Fruit fly (Drosophila melanogaster) Kc167 (cell line): Measurements from ENCODE around the gene fiz.

ENCODE experiments used
- Myc ChIP-seq: fragments of >200 bp; optimal IDR thresholded peaks from 2 replicates; lab custom pipeline; 2017; ENCODE audit warnings: missing external identifiers
- Sin3A ChIP-seq: fragments of >200 bp; optimal IDR thresholded peaks from 2 replicates; lab custom pipeline; 2018; ENCODE audit warnings: missing external identifiers
- h ChIP-seq: fragments of >200 bp; optimal IDR thresholded peaks from 3 replicates; lab custom pipeline; 2018; ENCODE audit warnings: missing external identifiers
- insv ChIP-seq: fragments of >200 bp; optimal IDR thresholded peaks from 3 replicates; lab custom pipeline; 2018; ENCODE audit warnings: missing external identifiers
- psq ChIP-seq: fragments of >200 bp; optimal IDR thresholded peaks from 2 replicates; lab custom pipeline; 2017; ENCODE audit warnings: missing external identifiers
- ttk ChIP-seq: sonication (Bioruptor generic); optimal IDR thresholded peaks from 2 replicates; lab custom pipeline; 2017; ENCODE audit warnings: missing external identifiers

Gene fiz

dm6 chrX:14905499-14906044 lies 3.9 kb downstream of the fiz start, which contains the start of gene CG9512:
TSS of gene CG9512 (minus strand) at chrX:14905549.
- no peak for TF ChIP-seq Myc (lab: Kevin White, UChicago)
- TF ChIP-seq ttk (lab: Kevin White, UChicago), result no peak
- TF ChIP-seq h (lab: Kevin White, UChicago), result no peak
- no peak for TF ChIP-seq psq
- TF ChIP-seq insv, result no peak
- no peak for TF ChIP-seq Sin3A (lab: Kevin White, UChicago)

DNA sequence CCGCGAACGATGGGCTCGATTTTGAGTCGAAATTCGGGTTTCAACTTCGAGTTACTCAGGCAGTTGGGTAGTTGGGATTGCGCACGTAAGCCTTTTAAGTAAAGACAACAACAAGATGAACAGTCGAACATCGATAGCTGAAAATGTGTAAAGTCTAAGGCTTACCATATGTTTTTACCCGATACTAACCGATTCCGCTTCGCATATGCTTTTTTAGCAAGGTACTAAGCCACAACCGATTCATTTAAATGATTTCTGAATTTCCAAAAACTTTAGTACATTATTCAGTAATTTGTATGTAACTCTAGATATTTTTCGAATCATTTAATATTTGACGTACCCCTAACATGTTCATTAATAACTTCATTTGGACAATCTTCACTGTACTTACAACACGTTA lies 11.9 kb downstream of the fiz start:
- TF ChIP-seq h (lab: Kevin White, UChicago), result no peak
- no peak for TF ChIP-seq ttk (lab: Kevin White, UChicago)
- TF ChIP-seq insv, result no peak
- no peak for TF ChIP-seq Myc (lab: Kevin White, UChicago)
- no peak for TF ChIP-seq psq
- no peak for TF ChIP-seq Sin3A (lab: Kevin White, UChicago)

- TF ChIP-seq Sin3A (lab: Kevin White, UChicago), result no peak
- TF ChIP-seq insv, result no peak
- TF ChIP-seq Myc (lab: Kevin White, UChicago), result no peak
- TF ChIP-seq psq, result no peak
- TF ChIP-seq h (lab: Kevin White, UChicago), result no peak
- TF ChIP-seq ttk (lab: Kevin White, UChicago), result no peak
These were observed 12.7 kb downstream of the fiz start, which contains the start of gene CG9514 for dm6 chrX:14896791-14897190. TSS of gene CG9514 (minus strand) at chrX:14896891.

DNA sequence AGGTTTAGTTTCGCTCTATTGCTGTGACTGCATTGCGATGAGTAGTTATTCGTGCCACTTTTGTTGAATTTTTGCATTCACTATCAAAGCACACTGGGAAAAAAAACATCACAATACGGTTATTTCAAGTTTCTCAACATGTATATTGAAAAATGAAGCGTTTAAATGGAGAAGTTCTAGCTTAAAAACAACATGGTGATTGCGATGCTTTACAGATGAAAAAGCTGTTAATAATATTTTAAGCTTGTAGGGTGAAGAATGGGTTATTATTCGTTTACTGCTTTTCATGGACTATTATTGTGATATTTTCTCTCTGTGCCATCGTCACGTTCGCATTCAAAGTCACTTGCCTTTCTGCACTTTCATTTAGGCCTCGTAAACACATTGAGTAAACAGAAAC lies 13.2 kb downstream of the fiz start:
- TF ChIP-seq h (lab: Kevin White, UChicago) (no peak), psq (no peak), Sin3A (lab: Kevin White, UChicago) (no peak)

DNA sequence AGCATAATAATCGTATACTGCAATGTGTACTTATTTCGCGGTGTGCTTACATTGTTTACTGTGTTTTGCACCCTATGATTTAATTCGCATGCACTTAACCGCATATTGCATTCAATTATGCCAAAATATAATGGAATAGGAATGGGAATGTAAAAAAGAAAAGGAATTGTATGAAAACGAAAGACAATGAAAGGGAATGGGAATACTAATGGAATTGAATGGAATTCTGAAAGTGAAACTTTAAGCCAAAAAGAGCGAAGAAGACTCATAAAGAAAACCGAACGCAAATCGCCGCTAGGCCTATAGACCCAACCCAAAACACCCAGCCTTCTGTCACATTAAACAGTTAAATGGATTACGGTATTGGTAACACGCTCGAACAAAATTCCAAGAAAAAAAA lies 15.6 kb downstream of the fiz start:
- no peak for TF ChIP-seq ttk (lab: Kevin White, UChicago)

- TF ChIP-seq insv (no peak), psq (no peak)
These were observed 17.2 kb downstream of the fiz start for dm6 chrX:14892303-14892702.

DNA sequence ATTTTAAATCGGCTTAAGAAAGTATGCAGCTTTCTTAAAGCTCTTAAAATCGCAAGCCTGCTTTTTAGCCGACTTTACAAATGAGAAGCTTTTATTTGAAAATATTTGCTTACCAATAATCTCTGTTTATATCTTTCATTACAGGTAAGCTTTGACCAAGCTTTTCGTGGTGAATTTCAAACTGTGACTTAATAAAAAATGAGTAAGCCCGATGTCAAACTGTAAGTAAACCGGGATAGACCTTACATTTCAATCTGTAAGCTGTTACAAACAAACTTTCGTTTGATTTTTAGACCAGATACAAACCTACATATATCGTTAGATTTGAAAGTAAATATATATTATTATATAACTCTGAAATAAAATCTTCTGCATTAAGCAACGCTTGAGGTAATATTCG lies 24.0 kb downstream of the fiz start:
- TF ChIP-seq psq (no peak), Myc (lab: Kevin White, UChicago) (no peak), Sin3A (lab: Kevin White, UChicago) (no peak), ttk (lab: Kevin White, UChicago) (no peak), h (lab: Kevin White, UChicago) (no peak), insv (no peak)

DNA sequence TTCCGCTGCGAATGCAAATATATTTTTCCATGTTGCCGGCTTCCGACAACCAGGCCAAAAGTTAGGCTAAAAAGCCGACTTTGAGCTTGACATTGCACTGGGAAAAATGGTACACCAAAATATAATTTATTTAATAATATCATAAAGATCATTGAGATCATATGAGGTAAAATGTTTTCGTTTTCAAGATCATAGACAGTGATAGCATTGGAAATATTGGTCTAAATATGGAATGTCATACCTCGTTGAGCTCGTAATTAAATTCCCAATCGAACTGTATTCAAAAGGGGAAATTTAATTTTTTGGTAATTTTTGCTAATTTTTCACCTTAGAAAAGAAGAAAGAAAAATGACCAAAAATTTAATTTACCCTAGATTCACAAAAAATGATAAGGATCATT lies 25.5 kb downstream of the fiz start:
- no peak for TF ChIP-seq ttk (lab: Kevin White, UChicago)
- TF ChIP-seq Myc (lab: Kevin White, UChicago), result no peak
- TF ChIP-seq Sin3A (lab: Kevin White, UChicago), result no peak
- no peak for TF ChIP-seq h (lab: Kevin White, UChicago)
- TF ChIP-seq insv, result no peak
- no peak for TF ChIP-seq psq

- TF ChIP-seq ttk (lab: Kevin White, UChicago) (no peak), psq (no peak), Sin3A (lab: Kevin White, UChicago) (no peak), Myc (lab: Kevin White, UChicago) (no peak), insv (no peak), h (lab: Kevin White, UChicago) (no peak)
These were observed 26.9 kb downstream of the fiz start, which contains the start of the genes CG45064 and CG45065 for dm6 chrX:14882536-14883118. TSS of gene CG45064 (minus strand) at chrX:14882586. TSS of gene CG45065 (minus strand) at chrX:14882586.

DNA sequence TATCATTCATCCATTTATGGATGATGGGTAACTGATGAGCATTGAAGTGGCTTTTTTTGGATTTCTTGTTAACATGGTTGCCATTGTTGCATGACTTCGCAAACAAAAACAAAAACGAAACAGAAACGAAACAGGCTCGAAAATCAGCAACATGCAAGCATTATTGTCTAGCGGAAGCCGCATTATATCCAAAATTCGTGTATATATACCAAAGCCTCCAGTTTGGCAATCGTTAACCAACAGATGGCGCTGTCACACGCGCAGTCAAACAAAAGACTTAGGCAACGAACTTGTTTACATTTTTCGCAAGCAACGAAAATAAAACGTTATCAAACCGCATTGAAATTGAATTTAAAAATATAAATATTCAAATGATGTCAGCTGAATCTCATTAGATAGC lies 30.6 kb downstream of the fiz start:
- TF ChIP-seq Myc (lab: Kevin White, UChicago) (no peak), ttk (lab: Kevin White, UChicago) (no peak), insv (no peak), h (lab: Kevin White, UChicago) (no peak), Sin3A (lab: Kevin White, UChicago) (no peak), psq (no peak)

dm6 chrX:14871028-14871427 lies 38.5 kb downstream of the fiz start, which contains the start of gene CG9518:
TSS of gene CG9518 (minus strand) at chrX:14871181.
- no peak for TF ChIP-seq psq
- TF ChIP-seq Sin3A (lab: Kevin White, UChicago), result no peak
- TF ChIP-seq ttk (lab: Kevin White, UChicago), result no peak
- TF ChIP-seq h (lab: Kevin White, UChicago), result no peak
- TF ChIP-seq insv, result no peak
- no peak for TF ChIP-seq Myc (lab: Kevin White, UChicago)

DNA sequence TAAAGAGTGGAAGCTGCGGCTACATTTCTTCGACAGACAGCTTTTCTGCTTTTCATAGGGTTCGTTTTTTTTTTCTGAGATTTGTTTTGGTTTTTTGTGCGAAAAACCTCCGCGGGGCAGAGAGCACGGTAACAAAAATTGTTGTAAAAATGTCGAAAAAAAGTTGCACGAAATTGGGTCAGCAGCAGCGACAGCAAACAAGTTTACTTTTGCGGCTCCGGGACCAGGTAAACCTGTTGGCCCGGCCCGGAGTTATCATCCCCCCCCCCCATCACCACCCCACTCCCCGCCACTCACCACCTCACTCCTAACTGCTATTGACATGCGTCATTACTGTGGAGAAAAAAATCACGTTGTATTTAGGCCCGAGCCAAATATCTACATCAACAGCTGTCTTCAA lies 41.1 kb downstream of the fiz start:
- TF ChIP-seq Sin3A (lab: Kevin White, UChicago), result no peak
- TF ChIP-seq insv, result no peak
- TF ChIP-seq ttk (lab: Kevin White, UChicago), result no peak

dm6 chrX:14866911-14867310 lies 42.6 kb downstream of the fiz start:
- TF ChIP-seq Sin3A (lab: Kevin White, UChicago) (no peak), ttk (lab: Kevin White, UChicago) (no peak), insv (no peak), psq (no peak), Myc (lab: Kevin White, UChicago) (no peak), h (lab: Kevin White, UChicago) (no peak)
